Fruit fly (Drosophila melanogaster) whole organism, wandering third instar larva: Measurements from ENCODE around the gene Anp.

Source experiments
- Abd-B ChIP-seq: fragments of >200 bp; optimal IDR thresholded peaks from 2 replicates; lab custom pipeline; 2017; ENCODE audit warnings: missing biosample characterization, missing genetic modification characterization
- CG32264 ChIP-seq: fragments of 200-800 bp; sonication (Bioruptor generic); optimal IDR thresholded peaks from 2 replicates; lab custom pipeline; 2016; ENCODE audit warnings: missing biosample characterization, missing genetic modification characterization
- CG9705 ChIP-seq: fragments of 200-800 bp; sonication (Bioruptor generic); optimal IDR thresholded peaks from 2 replicates; lab custom pipeline; 2018; ENCODE audit warnings: missing biosample characterization, mild to moderate bottlenecking, missing genetic modification characterization
- CrebA ChIP-seq: fragments of 200-800 bp; sonication (Bioruptor generic); optimal IDR thresholded peaks from 2 replicates; lab custom pipeline; 2016; ENCODE audit warnings: missing biosample characterization, mild to moderate bottlenecking, missing genetic modification characterization, borderline replicate concordance
- Dfd ChIP-seq: fragments of >200 bp; optimal IDR thresholded peaks from 2 replicates; lab custom pipeline; 2017; ENCODE audit warnings: missing biosample characterization, missing genetic modification characterization
- Dif ChIP-seq: fragments of 200-275, 200-300 bp; sonication (Bioruptor generic); optimal IDR thresholded peaks from 2 replicates; lab custom pipeline; 2018; ENCODE audit warnings: missing biosample characterization, missing genetic modification characterization; ENCODE audit not compliant: partially characterized antibody
- GATAd ChIP-seq: sonication (Bioruptor generic); optimal IDR thresholded peaks from 2 replicates; lab custom pipeline; 2016; ENCODE audit warnings: missing biosample characterization, missing genetic modification characterization
- HLH106 ChIP-seq: fragments of 200-800 bp; optimal IDR thresholded peaks from 3 replicates; lab custom pipeline; 2019; ENCODE audit warnings: missing biosample characterization, mild to moderate bottlenecking, missing genetic modification characterization, moderate library complexity
- Hnf4 ChIP-seq: fragments of 200-800 bp; sonication (Bioruptor generic); optimal IDR thresholded peaks from 2 replicates; lab custom pipeline; 2016; ENCODE audit warnings: missing biosample characterization, mild to moderate bottlenecking, missing genetic modification characterization
- Hr78 ChIP-seq: fragments of >200 bp; optimal IDR thresholded peaks from 2 replicates; lab custom pipeline; 2017; ENCODE audit warnings: missing biosample characterization, missing genetic modification characterization
- Hr83 ChIP-seq: fragments of 200-300 bp; sonication (Bioruptor generic); optimal IDR thresholded peaks from 2 replicates; lab custom pipeline; 2016; ENCODE audit warnings: missing biosample characterization, mild to moderate bottlenecking, missing genetic modification characterization, moderate library complexity; ENCODE audit not compliant: poor library complexity, severe bottlenecking
- Jra ChIP-seq: sonication (Bioruptor generic); optimal IDR thresholded peaks from 2 replicates; lab custom pipeline; 2016; ENCODE audit warnings: missing biosample characterization, missing genetic modification characterization
- Mio ChIP-seq: sonication (Bioruptor generic); optimal IDR thresholded peaks from 2 replicates; lab custom pipeline; 2016; ENCODE audit warnings: missing biosample characterization, missing genetic modification characterization
- Myc ChIP-seq: fragments of >200 bp; optimal IDR thresholded peaks from 2 replicates; lab custom pipeline; 2017
- N ChIP-seq: fragments of >200 bp; optimal IDR thresholded peaks from 2 replicates; lab custom pipeline; 2018; ENCODE audit warnings: missing biosample characterization, missing external identifiers, missing genetic modification characterization
- OdsH ChIP-seq: fragments of 200-800 bp; sonication (Bioruptor generic); optimal IDR thresholded peaks from 2 replicates; lab custom pipeline; 2016; ENCODE audit warnings: missing biosample characterization, mild to moderate bottlenecking, missing genetic modification characterization
- Rel ChIP-seq, 2 experiments: fragments of 200-800 bp; sonication (Bioruptor generic) in 1 of 2; optimal IDR thresholded peaks; 2 replicates in 1 of 2; 3 replicates in 1 of 2; lab custom pipeline; 2016 to 2019; ENCODE audit warnings: mild to moderate bottlenecking in 2 of 2, missing biosample characterization in 2 of 2, missing genetic modification characterization in 2 of 2, moderate library complexity in 1 of 2
- Sp1 ChIP-seq: fragments of 200-800 bp; sonication (Bioruptor generic); optimal IDR thresholded peaks from 3 replicates; lab custom pipeline; 2019; ENCODE audit warnings: missing biosample characterization, mild to moderate bottlenecking, missing genetic modification characterization, moderate library complexity
- Vsx2 ChIP-seq: fragments of 200-300, 225-300 bp; sonication (Bioruptor generic); optimal IDR thresholded peaks from 2 replicates; lab custom pipeline; 2018; ENCODE audit warnings: missing biosample characterization, missing genetic modification characterization; ENCODE audit not compliant: partially characterized antibody
- br ChIP-seq: fragments of 200-800 bp; sonication (Bioruptor generic); optimal IDR thresholded peaks from 2 replicates; lab custom pipeline; 2016; ENCODE audit warnings: missing biosample characterization, missing genetic modification characterization
- brk ChIP-seq: fragments of 200-800 bp; sonication (Bioruptor generic); optimal IDR thresholded peaks from 2 replicates; lab custom pipeline; 2016; ENCODE audit warnings: missing biosample characterization, mild to moderate bottlenecking, missing genetic modification characterization
- dl ChIP-seq, 2 experiments: fragments of 175-275, 200-275 bp in 1 of 2; fragments of 200-275 bp in 1 of 2; sonication (Bioruptor generic); optimal IDR thresholded peaks; lab custom pipeline; 2018; ENCODE audit warnings: mild to moderate bottlenecking in 2 of 2, missing biosample characterization in 2 of 2, missing genetic modification characterization in 2 of 2, moderate library complexity in 2 of 2; ENCODE audit not compliant: partially characterized antibody in 2 of 2, insufficient read depth in 1 of 2
- dmrt93B ChIP-seq: fragments of 200-800 bp; sonication (Bioruptor generic); optimal IDR thresholded peaks from 2 replicates; lab custom pipeline; 2018; ENCODE audit warnings: missing biosample characterization, mild to moderate bottlenecking, missing genetic modification characterization
- dsf ChIP-seq: sonication (Bioruptor generic); optimal IDR thresholded peaks from 2 replicates; lab custom pipeline; 2016; ENCODE audit warnings: missing biosample characterization, missing genetic modification characterization, borderline replicate concordance
- ey ChIP-seq: fragments of 200-800 bp; sonication (Bioruptor generic); optimal IDR thresholded peaks from 2 replicates; lab custom pipeline; 2016; ENCODE audit warnings: missing biosample characterization, missing genetic modification characterization
- foxo ChIP-seq, 2 experiments: fragments of 200-800 bp; sonication (Bioruptor generic); optimal IDR thresholded peaks; 2 replicates in 1 of 2; 3 replicates in 1 of 2; lab custom pipeline; 2016 to 2017; ENCODE audit warnings: missing biosample characterization in 2 of 2, missing genetic modification characterization in 2 of 2
- fru ChIP-seq: fragments of 200-800 bp; sonication (Bioruptor generic); optimal IDR thresholded peaks from 3 replicates; lab custom pipeline; 2016; ENCODE audit warnings: missing biosample characterization, mild to moderate bottlenecking, missing genetic modification characterization
- h ChIP-seq: fragments of 200-800 bp; sonication (Bioruptor generic); optimal IDR thresholded peaks from 3 replicates; lab custom pipeline; 2016; ENCODE audit warnings: missing biosample characterization, mild to moderate bottlenecking, missing genetic modification characterization
- jim ChIP-seq: fragments of 175-275, 200-325 bp; sonication (Bioruptor generic); optimal IDR thresholded peaks from 2 replicates; lab custom pipeline; 2016; ENCODE audit warnings: missing biosample characterization, mild to moderate bottlenecking, missing genetic modification characterization
- lola ChIP-seq: fragments of >200 bp; optimal IDR thresholded peaks from 2 replicates; lab custom pipeline; 2017; ENCODE audit warnings: missing biosample characterization, missing genetic modification characterization
- pan ChIP-seq: fragments of >200 bp; optimal IDR thresholded peaks from 2 replicates; lab custom pipeline; 2017
- psq ChIP-seq: fragments of 200-800 bp; sonication (Bioruptor generic); optimal IDR thresholded peaks from 3 replicates; lab custom pipeline; 2017; ENCODE audit warnings: missing biosample characterization, mild to moderate bottlenecking, missing genetic modification characterization, moderate library complexity
- rgr ChIP-seq: fragments of 200-800 bp; sonication (Bioruptor generic); optimal IDR thresholded peaks from 3 replicates; lab custom pipeline; 2016; ENCODE audit warnings: missing biosample characterization, mild to moderate bottlenecking, missing genetic modification characterization
- sage ChIP-seq: fragments of 200-800 bp; sonication (Bioruptor generic); optimal IDR thresholded peaks from 2 replicates; lab custom pipeline; 2016; ENCODE audit warnings: missing biosample characterization, mild to moderate bottlenecking, missing genetic modification characterization
- sv ChIP-seq: fragments of 200-800 bp; sonication (Bioruptor generic); optimal IDR thresholded peaks from 3 replicates; lab custom pipeline; 2016; ENCODE audit warnings: missing biosample characterization, missing genetic modification characterization
- tai ChIP-seq: sonication (Bioruptor generic); optimal IDR thresholded peaks from 2 replicates; lab custom pipeline; 2016; ENCODE audit warnings: missing biosample characterization, missing genetic modification characterization
- usp ChIP-seq: fragments of >200 bp; optimal IDR thresholded peaks from 2 replicates; lab custom pipeline; 2017; ENCODE audit warnings: missing biosample characterization, missing genetic modification characterization
- woc ChIP-seq: sonication (Bioruptor generic); optimal IDR thresholded peaks from 2 replicates; lab custom pipeline; 2016; ENCODE audit warnings: missing biosample characterization, mild to moderate bottlenecking, missing genetic modification characterization

Anp gene

DNA sequence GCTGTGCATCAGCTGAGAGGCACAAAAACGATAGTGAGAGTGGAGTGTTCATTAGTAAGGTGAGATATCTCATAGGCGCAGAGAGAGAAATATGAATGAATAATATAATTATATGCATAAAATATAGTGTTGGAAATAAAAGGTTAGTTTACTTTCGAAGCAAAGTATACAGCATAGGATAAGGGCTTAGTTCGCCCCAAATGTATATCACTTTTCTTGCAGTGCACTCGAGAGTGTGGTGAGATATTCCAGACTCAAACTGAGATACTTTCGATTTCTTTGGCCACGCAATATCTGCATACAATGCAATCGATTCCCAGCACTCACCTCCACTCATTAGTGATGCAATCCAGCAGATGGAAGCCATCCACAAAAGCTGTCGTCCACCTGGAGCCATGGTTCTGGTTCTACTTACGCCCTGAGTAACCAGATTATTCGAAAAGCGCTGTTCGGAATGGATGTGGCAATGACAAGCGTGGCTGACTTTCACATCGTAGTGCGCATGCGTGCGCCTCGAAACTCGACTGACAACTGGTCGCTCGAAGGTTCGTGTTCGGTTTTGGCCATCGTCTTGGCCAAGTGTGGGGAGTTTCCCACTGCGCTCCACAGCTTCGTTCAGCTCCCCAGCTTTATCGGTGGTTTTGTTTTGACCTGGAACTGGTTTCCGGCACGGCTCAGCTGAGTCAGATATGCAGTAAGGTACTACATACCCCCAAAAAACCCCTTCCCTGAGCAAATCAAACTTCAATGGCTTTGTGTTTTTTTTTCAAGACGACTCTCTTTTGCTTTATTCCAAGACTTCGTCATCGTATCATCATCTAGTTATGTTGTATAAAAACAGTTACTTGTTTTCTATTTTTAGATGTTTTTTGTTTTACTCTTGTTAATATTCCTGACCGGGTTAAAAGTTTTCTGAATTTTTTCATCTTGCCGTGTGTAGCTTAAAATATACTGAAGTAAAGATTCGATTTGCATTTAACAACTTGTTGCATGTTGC is 38.8 kb upstream of the Anp start, which contains the start of gene Rsod:
Gene Rsod, minus strand, starts transcription at position 537 of the 997 bp plus-strand sequence.
- TF ChIP-seq OdsH (GFP tag; lab: Kevin White, UChicago) (peak; percentile 82), Hnf4 (GFP tag; lab: Kevin White, UChicago) (peak; percentile 75), pan (lab: Kevin White, UChicago) (no peak), dl (GFP tag; optimal IDR thresholded peaks at IDR 0.05; lab: Kevin White, UChicago; ENCODE audit: insufficient read depth in 1 of 2, partially characterized antibody in 2 of 2) (no peak), CG32264 (GFP tag; lab: Kevin White, UChicago) (peak; percentile 62), dsf (GFP tag; lab: Kevin White, UChicago) (peak; percentile 4), Jra (GFP tag; lab: Kevin White, UChicago) (peak; percentile 13), tai (GFP tag; lab: Kevin White, UChicago) (no peak), Abd-B (no peak), Rel (GFP tag; optimal IDR thresholded peaks at IDR 0.05; lab: Kevin White, UChicago) (peak; percentile 43), Rel (tag; optimal IDR thresholded peaks at IDR 0.05; lab: Kevin White, UChicago) (no peak), brk (GFP tag; lab: Kevin White, UChicago) (no peak), Dfd (no peak), rgr (peak; percentile 86), usp (GFP tag; lab: Kevin White, UChicago) (no peak), br (peak; percentile 70), ey (GFP tag; lab: Kevin White, UChicago) (peak; percentile 82), dmrt93B (GFP tag; lab: Kevin White, UChicago) (peak; percentile 53), Vsx2 (GFP tag; lab: Kevin White, UChicago) (peak; percentile 40), jim (no peak), Mio (GFP tag; lab: Kevin White, UChicago) (no peak), Myc (lab: Kevin White, UChicago) (no peak), foxo (GFP tag; optimal IDR thresholded peaks at IDR 0.05; lab: Kevin White, UChicago) (peak in 1 of 2 experiments; percentile 89), fru (peak; percentile 80), CrebA (GFP tag; lab: Kevin White, UChicago) (no peak), Hr78 (GFP tag; lab: Kevin White, UChicago) (no peak), psq (GFP tag; lab: Kevin White, UChicago) (peak; percentile 91), GATAd (GFP tag; lab: Kevin White, UChicago) (no peak), sage (GFP tag; lab: Kevin White, UChicago) (peak; percentile 59), CG9705 (GFP tag; lab: Kevin White, UChicago) (no peak), HLH106 (tag; lab: Kevin White, UChicago) (peak; percentile 86), woc (GFP tag; lab: Kevin White, UChicago) (peak; percentile 73), lola (GFP tag; lab: Kevin White, UChicago) (no peak), sv (peak; percentile 27), N (no peak), Dif (peak; percentile 43), Sp1 (GFP tag; lab: Kevin White, UChicago) (peak; percentile 61), Hr83 (GFP tag; lab: Kevin White, UChicago) (peak; percentile 32), h (GFP tag; lab: Kevin White, UChicago) (peak; percentile 80)
